Fruit fly (Drosophila melanogaster): ENCODE results near the gene HP1D3csd.

The HP1D3csd gene

DNA sequence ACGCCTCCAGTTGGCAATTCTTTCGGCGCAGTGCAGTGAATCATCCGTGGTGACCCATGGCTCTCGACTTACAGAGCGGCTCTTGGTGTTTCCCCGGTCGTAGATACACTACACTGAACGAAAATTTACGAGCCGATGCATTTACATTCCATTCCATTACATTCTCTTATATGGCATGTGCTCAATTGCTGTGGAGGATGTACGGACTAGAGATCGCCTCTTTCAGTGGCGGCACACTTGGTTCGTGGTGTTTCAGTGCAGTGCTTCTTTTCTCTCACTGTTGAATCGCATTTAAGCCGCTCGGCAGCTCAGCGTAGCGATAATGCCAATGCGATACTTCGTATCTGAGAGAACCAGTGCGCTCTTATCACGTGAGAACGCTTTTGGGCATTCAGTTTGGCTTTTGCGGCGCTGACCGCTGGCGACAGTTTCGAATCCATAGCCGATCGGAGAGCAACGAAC is 2.4 kb upstream of the HP1D3csd start, which contains the start of gene Mec2 (continued):
- no peak for TF ChIP-seq cg (GFP tag; optimal IDR thresholded peaks at IDR 0.05)
- TF ChIP-seq Lim3 (GFP tag; IDR thresholded peaks at IDR 0.05) = no peak
- no peak for TF ChIP-seq yki (optimal IDR thresholded peaks at IDR 0.05)
- peak; percentile 25; the same call in 1 of the 2 replicates for TF ChIP-seq sob (GFP tag; IDR thresholded peaks at IDR 0.05)
- peak; percentile 34 for TF ChIP-seq CG9932 (GFP tag; IDR thresholded peaks at IDR 0.05)
- peak; percentile 37 for TF ChIP-seq lmd (GFP tag; IDR thresholded peaks at IDR 0.05)
- TF ChIP-seq Optix (GFP tag; IDR thresholded peaks at IDR 0.05) = peak; percentile 63; the same call in 2 of the 3 replicates
- TF ChIP-seq danr (GFP tag; IDR thresholded peaks at IDR 0.05) = no peak
- no peak for TF ChIP-seq B-H1 (GFP tag; IDR thresholded peaks at IDR 0.05)
- TF ChIP-seq her (GFP tag; optimal IDR thresholded peaks at IDR 0.05) = peak; percentile 30
- TF ChIP-seq so (GFP tag; IDR thresholded peaks at IDR 0.05) = 0 out of 3 replicates have a peak, but pooled peaks have one; percentile 31
- TF ChIP-seq CG7839 (tag; optimal IDR thresholded peaks at IDR 0.05) = peak; percentile 73
- peak; percentile 47 for TF ChIP-seq org-1 (GFP tag; optimal IDR thresholded peaks at IDR 0.05)
- peak; percentile 47 for TF ChIP-seq Dek (tag; optimal IDR thresholded peaks at IDR 0.05)
- TF ChIP-seq grau (tag; optimal IDR thresholded peaks at IDR 0.05) = peak; percentile 59
- TF ChIP-seq Med (GFP tag) = peak; percentile 94
- no peak for TF ChIP-seq pan (optimal IDR thresholded peaks at IDR 0.05)
- peak in 1 of 2 experiments; percentile 52 for TF ChIP-seq pan (GFP tag; optimal IDR thresholded peaks at IDR 0.05 in 1 of 2, IDR thresholded peaks at IDR 0.05 in 1 of 2)
- TF ChIP-seq esg (GFP tag; conservative IDR thresholded peaks at IDR 0.05) = peak; percentile 58
- TF ChIP-seq CG2116 (GFP tag; optimal IDR thresholded peaks at IDR 0.05) = no peak
- TF ChIP-seq CG2202 (tag; optimal IDR thresholded peaks at IDR 0.05) = no peak
- peak; percentile 43 for TF ChIP-seq CG2875 (GFP tag; optimal IDR thresholded peaks at IDR 0.05)
- peak; percentile 71 for TF ChIP-seq Ptx1 (GFP tag; IDR thresholded peaks at IDR 0.05)
- peak; percentile 39; the same call in 1 of the 2 replicates for TF ChIP-seq E2f2 (GFP tag; IDR thresholded peaks at IDR 0.05)
- TF ChIP-seq CG15514 (GFP tag; optimal IDR thresholded peaks at IDR 0.05) = peak; percentile 32
- TF ChIP-seq tx (GFP tag; optimal IDR thresholded peaks at IDR 0.05) = peak; percentile 46
- peak; percentile 29 for TF ChIP-seq CrebB (tag; optimal IDR thresholded peaks at IDR 0.05)
- peak; percentile 30 for TF ChIP-seq Atf-2 (GFP tag; optimal IDR thresholded peaks at IDR 0.05)
- peak; percentile 26 for TF ChIP-seq ems (GFP tag; optimal IDR thresholded peaks at IDR 0.05)
- peak; percentile 48; the same call in 1 of the 2 replicates for TF ChIP-seq wdn (GFP tag; IDR thresholded peaks at IDR 0.05)
- TF ChIP-seq CG10366 (GFP tag; IDR thresholded peaks at IDR 0.05) = peak; percentile 63
- peak; percentile 12 for TF ChIP-seq CG17829 (tag; optimal IDR thresholded peaks at IDR 0.05)
- no peak for TF ChIP-seq gsb-n (tag; optimal IDR thresholded peaks at IDR 0.05)
- peak in 1 of 3 experiments; percentile 21 for TF ChIP-seq lola (GFP tag; optimal IDR thresholded peaks at IDR 0.05)
- peak; percentile 53; the same call in 2 of the 3 replicates for TF ChIP-seq CG14050 (GFP tag; IDR thresholded peaks at IDR 0.05)
- TF ChIP-seq fd64A (GFP tag; optimal IDR thresholded peaks at IDR 0.05) = no peak
- peak; percentile 59 for TF ChIP-seq kay (GFP tag; optimal IDR thresholded peaks at IDR 0.05)
- TF ChIP-seq CG11695 (GFP tag; IDR thresholded peaks at IDR 0.05) = 0 out of 3 replicates have a peak, but pooled peaks have one; percentile 18
- peak; percentile 59 for TF ChIP-seq CG9609 (GFP tag; optimal IDR thresholded peaks at IDR 0.05)
- peak; percentile 16 for TF ChIP-seq CG13123 (GFP tag; optimal IDR thresholded peaks at IDR 0.05)
- TF ChIP-seq CG16815 (GFP tag; optimal IDR thresholded peaks at IDR 0.05) = peak; percentile 27
- peak; percentile 31 for TF ChIP-seq CG9727 (GFP tag; optimal IDR thresholded peaks at IDR 0.05)
- peak; percentile 40 for TF ChIP-seq Ssrp (tag; optimal IDR thresholded peaks at IDR 0.05)
- TF ChIP-seq CG3163 (GFP tag; optimal IDR thresholded peaks at IDR 0.05) = peak; percentile 32
- TF ChIP-seq Asciz (GFP tag; optimal IDR thresholded peaks at IDR 0.05) = no peak
- peak; percentile 15; the same call in 1 of the 2 replicates for TF ChIP-seq CG31441 (GFP tag; IDR thresholded peaks at IDR 0.05)
- TF ChIP-seq Fer1 (GFP tag; optimal IDR thresholded peaks at IDR 0.05) = no peak
- TF ChIP-seq pum (GFP tag; optimal IDR thresholded peaks at IDR 0.05) = peak; percentile 23
- no peak for TF ChIP-seq ttk (GFP tag; IDR thresholded peaks at IDR 0.05)
- TF ChIP-seq CG10959 (GFP tag; IDR thresholded peaks at IDR 0.05) = no peak
- peak; percentile 38; the same call in 1 of the 2 replicates for TF ChIP-seq ap (GFP tag; IDR thresholded peaks at IDR 0.05)
- TF ChIP-seq CG14441 (GFP tag; IDR thresholded peaks at IDR 0.05) = peak; percentile 76
